Worm (Caenorhabditis elegans): Measurements from ENCODE around the gene mup-2.

DNA sequence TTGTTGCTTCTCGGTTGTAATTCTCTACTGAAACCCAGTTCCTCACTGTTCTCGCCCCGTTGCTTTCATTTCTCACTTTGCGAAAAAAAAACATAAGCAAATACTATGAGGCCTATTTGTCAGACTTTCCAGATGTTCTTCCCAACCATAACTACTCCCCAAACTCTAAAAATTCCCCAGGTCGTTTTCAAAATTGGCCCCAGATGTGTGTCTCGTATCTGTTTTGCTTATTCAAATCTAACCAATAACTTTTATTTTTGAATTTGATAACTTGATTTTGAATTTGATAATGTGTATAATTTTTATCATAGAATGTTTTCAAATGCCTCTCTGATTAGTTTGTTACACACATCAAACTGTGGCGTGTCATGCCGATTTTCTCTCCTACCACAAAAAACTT, 2.2 kb downstream of the mup-2 start:
- TF ChIP-seq ama-1 (optimal IDR thresholded peaks at IDR 0.05): no peak
- no peak for TF ChIP-seq flt-1 (GFP tag; IDR thresholded peaks at IDR 0.05)
- no peak for TF ChIP-seq ceh-13 (GFP tag; optimal IDR thresholded peaks at IDR 0.05)
- TF ChIP-seq ceh-36 (tag; optimal IDR thresholded peaks at IDR 0.05): no peak
- no peak for TF ChIP-seq hnd-1 (tag; optimal IDR thresholded peaks at IDR 0.05)
- TF ChIP-seq B0310.2 (tag; optimal IDR thresholded peaks at IDR 0.05): no peak
- no peak for TF ChIP-seq tbx-37 (GFP tag; conservative IDR thresholded peaks at IDR 0.05)
- TF ChIP-seq F13C5.2 (tag; optimal IDR thresholded peaks at IDR 0.05): no peak
- no peak for TF ChIP-seq aly-1 (tag; optimal IDR thresholded peaks at IDR 0.05)
- TF ChIP-seq hmbx-1 (tag; optimal IDR thresholded peaks at IDR 0.05): no peak
- no peak for TF ChIP-seq pes-1 (GFP tag; IDR thresholded peaks at IDR 0.05)
- no peak for TF ChIP-seq hmg-4 (GFP tag; optimal IDR thresholded peaks at IDR 0.05)
- no peak for TF ChIP-seq scrt-1 (GFP tag; IDR thresholded peaks at IDR 0.05)
- TF ChIP-seq sea-1 (GFP tag; conservative IDR thresholded peaks at IDR 0.05): no peak
